Worm (Caenorhabditis elegans) whole organism, young adult: Measurements from ENCODE around the gene taf-10.

ENCODE experiments used
- mel-28 ChIP-seq: sonication (generic microtip); optimal IDR thresholded peaks from 2 replicates; lab custom pipeline; 2016; ENCODE audit warnings: borderline replicate concordance, mild to moderate bottlenecking, missing genetic modification characterization, missing compliant biosample characterization
- pbrm-1 ChIP-seq: fragments of 200-800 bp; sonication (Bioruptor generic); IDR thresholded peaks from 2 replicates; pipeline ENCODE4 v1.3.6; 2022; ENCODE audit warnings: missing genetic modification reagents, missing genetic modification characterization, missing compliant biosample characterization
- sptf-2 ChIP-seq: fragments of 200-800 bp; sonication (Bioruptor generic); optimal IDR thresholded peaks from 2 replicates; lab custom pipeline; 2018; ENCODE audit warnings: mild to moderate bottlenecking, missing genetic modification characterization, missing compliant biosample characterization

DNA sequence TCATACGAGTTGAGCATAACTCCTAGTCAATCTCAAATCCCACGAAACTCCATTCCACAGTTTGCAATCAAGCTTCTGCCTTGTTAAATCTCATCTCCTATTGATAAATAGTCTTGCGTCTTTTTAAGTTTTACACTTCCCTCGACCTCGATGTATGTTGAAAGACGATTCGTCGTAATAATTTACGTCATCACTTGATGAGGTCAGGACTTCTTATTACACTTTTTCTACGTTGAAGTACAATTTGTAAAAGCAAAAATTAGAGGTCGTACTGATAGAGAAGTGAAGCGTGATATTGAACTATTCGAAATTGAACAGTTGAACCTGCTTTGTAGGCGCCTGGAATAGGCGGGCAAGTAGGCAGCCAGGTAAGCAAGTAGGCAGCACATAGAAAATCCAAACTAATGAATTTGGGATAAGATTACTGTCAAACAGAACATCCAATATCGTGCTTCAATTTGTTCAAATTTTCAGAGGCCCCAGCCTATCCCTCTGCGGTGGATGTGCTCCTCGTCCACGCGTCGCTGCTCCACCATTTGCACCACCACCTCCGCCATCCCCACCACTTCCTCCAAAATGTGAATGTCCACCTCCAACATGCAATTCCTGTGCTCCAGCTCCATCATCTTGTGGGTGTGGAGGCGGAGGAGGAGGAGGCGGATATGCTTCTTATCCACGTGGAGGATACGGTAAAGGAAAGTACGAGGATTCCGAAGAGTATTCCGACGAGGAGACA lies 37.1 kb upstream of the taf-10 start:
- TF ChIP-seq pbrm-1 (no peak), sptf-2 (GFP tag; lab: Kevin White, UChicago) (no peak), mel-28 (tag; lab: Kevin White, UChicago) (no peak)
